Fruit fly (Drosophila melanogaster): ENCODE results near the gene U4-U6-60K.

dm6 chr3L:17495266-17495961 lies 18.3 kb downstream of the U4-U6-60K start:
- TF ChIP-seq CG8478 (optimal IDR thresholded peaks at IDR 0.05) (no peak), psq (optimal IDR thresholded peaks at IDR 0.05) (no peak), EcR (GFP tag; optimal IDR thresholded peaks at IDR 0.05) (peak; percentile 56 to 81), usp (GFP tag; optimal IDR thresholded peaks at IDR 0.05) (no peak), pan (optimal IDR thresholded peaks at IDR 0.05) (no peak)

Data from whole organism.